Worm (Caenorhabditis elegans): Measurements from ENCODE around the gene clec-168.
A peak's percentile ranks its signal among the peaks of the same experiment; 100 is the strongest.

clec-168 gene

ce11 chrIV:1256723-1257122 is at the start of gene clec-168:
Gene clec-168, plus strand, starts transcription at chrIV:1256969.
- peak; percentile 16 for TF ChIP-seq nhr-80 (tag; optimal IDR thresholded peaks at IDR 0.05)
- no peak for TF ChIP-seq madf-8 (GFP tag; conservative IDR thresholded peaks at IDR 0.05)
- TF ChIP-seq tlf-1 (GFP tag; optimal IDR thresholded peaks at IDR 0.05), result no peak
- no peak for TF ChIP-seq lin-35 (GFP tag; optimal IDR thresholded peaks at IDR 0.05)
- TF ChIP-seq Y67H2A.10 (GFP tag; conservative IDR thresholded peaks at IDR 0.05), result no peak
- no peak for TF ChIP-seq bed-2 (GFP tag; IDR thresholded peaks at IDR 0.05)

ce11 chrIV:1207980-1208379 is 48.8 kb upstream of the clec-168 start, which contains the start of gene dsl-1:
Gene dsl-1, minus strand, starts transcription at chrIV:1208080.
- TF ChIP-seq C17E4.6 (GFP tag; IDR thresholded peaks at IDR 0.05) (no peak), zim-3 (tag; optimal IDR thresholded peaks at IDR 0.05) (no peak), bed-1 (GFP tag; IDR thresholded peaks at IDR 0.05) (no peak), ztf-6 (GFP tag; IDR thresholded peaks at IDR 0.05) (no peak), xnd-1 (tag; optimal IDR thresholded peaks at IDR 0.05) (no peak), B0261.1 (tag; optimal IDR thresholded peaks at IDR 0.05) (no peak), let-526 (GFP tag; IDR thresholded peaks at IDR 0.05) (no peak)

- TF ChIP-seq ztf-26 (tag; optimal IDR thresholded peaks at IDR 0.05) (no peak), F55B11.4 (tag; optimal IDR thresholded peaks at IDR 0.05; ENCODE audit: borderline replicate concordance, insufficient read depth) (no peak), Y53G8AR.9 (GFP tag; conservative IDR thresholded peaks at IDR 0.05) (no peak), F52B5.7 (tag; optimal IDR thresholded peaks at IDR 0.05) (no peak), snpc-1.1 (tag; optimal IDR thresholded peaks at IDR 0.05; ENCODE audit: insufficient read depth) (no peak), madf-10 (tag; optimal IDR thresholded peaks at IDR 0.05) (no peak), atf-7 (tag; optimal IDR thresholded peaks at IDR 0.05) (no peak), mel-28 (tag; optimal IDR thresholded peaks at IDR 0.05; ENCODE audit: borderline replicate concordance) (no peak)
These were observed 47.4 kb upstream of the clec-168 start for ce11 chrIV:1209320-1209719.

- no peak for TF ChIP-seq ceh-58 (GFP tag; IDR thresholded peaks at IDR 0.05)
- peak; percentile 52 for TF ChIP-seq zfh-2 (GFP tag; conservative IDR thresholded peaks at IDR 0.05)
- no peak for TF ChIP-seq tbp1 (GFP tag; optimal IDR thresholded peaks at IDR 0.05)
- TF ChIP-seq lin-26 (GFP tag; IDR thresholded peaks at IDR 0.05), result 0 out of 2 replicates have a peak, but pooled peaks have one; percentile 43
These were observed 47.0 kb upstream of the clec-168 start for ce11 chrIV:1209813-1210212.

- TF ChIP-seq egrh-3 (GFP tag; IDR thresholded peaks at IDR 0.05), result 0 out of 2 replicates have a peak, but pooled peaks have one; percentile 23
- TF ChIP-seq sptf-2 (GFP tag; optimal IDR thresholded peaks at IDR 0.05), result no peak
- TF ChIP-seq dox-1 (GFP tag; IDR thresholded peaks at IDR 0.05), result peak; percentile 51
- TF ChIP-seq zfh-2 (GFP tag; conservative IDR thresholded peaks at IDR 0.05), result peak; percentile 69; the same call in 1 of the 2 replicates
- TF ChIP-seq snpc-4 (GFP tag; optimal IDR thresholded peaks at IDR 0.05), result no peak
- peak in 1 of 4 experiments; percentile 81 for TF ChIP-seq snpc-4 (tag; optimal IDR thresholded peaks at IDR 0.05)
- no peak for TF ChIP-seq hlh-12 (tag; optimal IDR thresholded peaks at IDR 0.05)
- peak; percentile 73 for TF ChIP-seq nhr-80 (tag; optimal IDR thresholded peaks at IDR 0.05)
These were observed 44.9 kb upstream of the clec-168 start for ce11 chrIV:1211902-1212301.

- TF ChIP-seq ceh-27 (GFP tag; optimal IDR thresholded peaks at IDR 0.05) (no peak), rpc-1 (optimal IDR thresholded peaks at IDR 0.05) (no peak), rpc-1 (tag; optimal IDR thresholded peaks at IDR 0.05) (no peak)
These were observed 44.4 kb upstream of the clec-168 start for ce11 chrIV:1212357-1212756.

All from whole organism, young adult.